Worm (Caenorhabditis elegans) whole organism, early embryonic: ENCODE results near the gene ref-2.

Experiments used
- aly-1 ChIP-seq: sonication (generic microtip); optimal IDR thresholded peaks from 2 replicates; lab custom pipeline; 2016; ENCODE audit warnings: missing genetic modification characterization, missing compliant biosample characterization
- hmg-4 ChIP-seq: fragments of 200-800 bp; sonication (Bioruptor generic); optimal IDR thresholded peaks from 2 replicates; lab custom pipeline; 2018; ENCODE audit warnings: mild to moderate bottlenecking, missing genetic modification characterization, missing compliant biosample characterization

ce11 chrX:7720565-7720964 is 23.5 kb upstream of the ref-2 start:
- TF ChIP-seq hmg-4 (GFP tag; lab: Kevin White, UChicago), result no peak
- TF ChIP-seq aly-1, result no peak
